Fruit fly (Drosophila melanogaster) whole organism, pupa: ENCODE results near the gene Vps26.

Experiments used
- CG13204 ChIP-seq: fragments of 200-800 bp; sonication (Bioruptor generic); optimal IDR thresholded peaks from 2 replicates; lab custom pipeline; 2018; ENCODE audit warnings: missing biosample characterization, mild to moderate bottlenecking, missing genetic modification characterization, moderate library complexity
- CG14655 ChIP-seq: fragments of 200-800 bp; sonication (Bioruptor generic); optimal IDR thresholded peaks from 3 replicates; lab custom pipeline; 2017; ENCODE audit warnings: mild to moderate bottlenecking, missing biosample characterization, missing genetic modification reagents, missing genetic modification characterization
- CG32121 ChIP-seq: fragments of 200-800 bp; sonication (Bioruptor generic); IDR thresholded peaks from 2 replicates; pipeline ENCODE4 v1.3.6; 2022; ENCODE audit warnings: missing biosample characterization, missing genetic modification characterization
- CG4496 ChIP-seq: fragments of 200-800 bp; sonication (Bioruptor generic); IDR thresholded peaks from 3 replicates; pipeline ENCODE4 v1.3.6; 2022; ENCODE audit warnings: missing biosample characterization, missing genetic modification characterization
- CG9948 ChIP-seq: fragments of 200-800 bp; sonication (Bioruptor generic); optimal IDR thresholded peaks from 2 replicates; lab custom pipeline; 2018; ENCODE audit warnings: missing biosample characterization, mild to moderate bottlenecking, missing genetic modification characterization, moderate library complexity
- EcR ChIP-seq: fragments of 200-800 bp; sonication (Bioruptor generic); optimal IDR thresholded peaks from 3 replicates; lab custom pipeline; 2019; ENCODE audit warnings: missing biosample characterization, missing genetic modification characterization, mild to moderate bottlenecking, moderate library complexity, missing genetic modification reagents
- Pif1B ChIP-seq: fragments of 200-800 bp; sonication (Bioruptor generic); optimal IDR thresholded peaks from 3 replicates; lab custom pipeline; 2016; ENCODE audit warnings: missing biosample characterization, missing genetic modification characterization

DNA sequence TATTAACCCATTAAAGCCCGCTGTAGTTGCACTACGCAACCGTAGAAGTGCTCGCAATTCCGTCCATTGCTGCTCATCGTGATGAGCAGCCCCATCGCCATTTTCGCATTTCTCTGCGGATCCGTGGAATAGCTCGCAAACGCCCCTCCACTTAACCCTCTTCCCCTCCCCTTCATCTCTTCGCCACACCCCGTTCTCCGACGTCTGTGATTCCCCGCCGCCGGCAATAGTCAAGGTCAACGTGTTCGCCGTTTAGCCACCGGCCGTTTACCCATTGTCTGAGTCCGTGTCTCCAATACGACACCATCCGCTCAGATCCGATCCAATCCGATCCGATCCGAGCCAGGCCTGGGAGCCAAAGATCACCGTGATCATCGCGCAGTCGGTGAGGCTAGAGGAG, 27.3 kb upstream of the Vps26 start:
- TF ChIP-seq EcR (GFP tag; lab: Kevin White, UChicago) (peak; percentile 80), CG9948 (tag; lab: Kevin White, UChicago) (no peak), CG14655 (GFP tag; lab: Kevin White, UChicago) (no peak), Pif1B (GFP tag; lab: Kevin White, UChicago) (no peak), CG32121 (GFP tag; lab: Robert Waterston, UW) (no peak), CG13204 (GFP tag; lab: Kevin White, UChicago) (no peak), CG4496 (GFP tag; lab: Robert Waterston, UW) (no peak)
